Fruit fly (Drosophila melanogaster) whole organism, wandering third instar larva: ENCODE results near the gene Gr93b.
A peak's percentile ranks its signal among the peaks of the same experiment; 100 is the strongest.

Source experiments
- Dif ChIP-seq: fragments of 200-275, 200-300 bp; sonication (Bioruptor generic); optimal IDR thresholded peaks from 2 replicates; lab custom pipeline; 2018; ENCODE audit warnings: missing biosample characterization, missing genetic modification characterization; ENCODE audit not compliant: partially characterized antibody
- Mio ChIP-seq: sonication (Bioruptor generic); optimal IDR thresholded peaks from 2 replicates; lab custom pipeline; 2016; ENCODE audit warnings: missing biosample characterization, missing genetic modification characterization
- br ChIP-seq: fragments of 200-800 bp; sonication (Bioruptor generic); optimal IDR thresholded peaks from 2 replicates; lab custom pipeline; 2016; ENCODE audit warnings: missing biosample characterization, missing genetic modification characterization
- fru ChIP-seq: fragments of 200-800 bp; sonication (Bioruptor generic); optimal IDR thresholded peaks from 3 replicates; lab custom pipeline; 2016; ENCODE audit warnings: missing biosample characterization, mild to moderate bottlenecking, missing genetic modification characterization
- pan ChIP-seq: fragments of >200 bp; optimal IDR thresholded peaks from 2 replicates; lab custom pipeline; 2017
- sv ChIP-seq: fragments of 200-800 bp; sonication (Bioruptor generic); optimal IDR thresholded peaks from 3 replicates; lab custom pipeline; 2016; ENCODE audit warnings: missing biosample characterization, missing genetic modification characterization

DNA sequence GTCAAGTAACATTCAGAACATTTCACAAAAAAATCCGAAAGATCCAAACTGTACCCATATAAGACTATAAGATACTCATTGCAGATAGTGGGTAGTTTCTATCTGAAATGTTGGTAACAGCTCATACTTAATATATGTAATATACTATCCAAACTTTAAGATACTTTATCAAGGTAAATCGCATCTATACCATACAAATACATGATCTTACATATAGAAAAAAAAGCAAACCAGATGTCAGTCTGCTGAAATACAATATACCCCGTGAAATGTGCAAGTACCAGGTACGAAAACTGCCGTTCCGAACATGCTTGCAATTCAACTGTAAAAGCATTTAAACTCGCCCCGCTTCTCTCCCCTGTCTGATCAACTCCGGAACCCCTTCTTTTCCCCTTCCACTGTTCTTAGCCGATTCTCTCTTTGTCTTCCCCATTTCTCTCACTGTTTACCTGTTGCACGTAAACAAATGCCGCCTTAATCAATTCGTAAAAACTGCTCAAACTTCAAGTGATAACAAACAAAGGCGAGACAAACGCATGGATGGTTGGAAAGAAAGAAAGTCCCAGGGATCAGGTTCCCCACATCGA, 16.0 kb downstream of the Gr93b start:
- TF ChIP-seq fru (GFP tag; lab: Kevin White, UChicago) (peak; percentile 41), pan (lab: Kevin White, UChicago) (peak; percentile 50), Dif (GFP tag; lab: Kevin White, UChicago) (no peak), br (GFP tag; lab: Kevin White, UChicago) (peak; percentile 24), Mio (GFP tag; lab: Kevin White, UChicago) (no peak), sv (GFP tag; lab: Kevin White, UChicago) (no peak)
